Worm (Caenorhabditis elegans): ENCODE results near the gene msp-64.

ce11 chrII:5852007-5852406 lies 41.9 kb upstream of the msp-64 start, which contains the start of gene H41C03.2:
- no peak for TF ChIP-seq flt-1 (GFP tag; IDR thresholded peaks at IDR 0.05)
- TF ChIP-seq ztf-29 (GFP tag; IDR thresholded peaks at IDR 0.05), result no peak
- TF ChIP-seq cog-1 (tag; optimal IDR thresholded peaks at IDR 0.05), result no peak
- no peak for TF ChIP-seq T22C8.4 (GFP tag; IDR thresholded peaks at IDR 0.05)
- no peak for TF ChIP-seq klf-2 (GFP tag; conservative IDR thresholded peaks at IDR 0.05)
- TF ChIP-seq ref-1 (GFP tag; conservative IDR thresholded peaks at IDR 0.05), result no peak
